Fruit fly (Drosophila melanogaster): ENCODE measurements around the gene ens.

- TF ChIP-seq CG34367 (tag; optimal IDR thresholded peaks at IDR 0.05): no peak
- no peak for TF ChIP-seq CG17806 (tag; optimal IDR thresholded peaks at IDR 0.05)
- no peak for TF ChIP-seq CG13204 (GFP tag; optimal IDR thresholded peaks at IDR 0.05)
- no peak for TF ChIP-seq fd96Ca (GFP tag; IDR thresholded peaks at IDR 0.05)
- no peak for TF ChIP-seq Pif1B (GFP tag; optimal IDR thresholded peaks at IDR 0.05)
- TF ChIP-seq CG8159 (tag; optimal IDR thresholded peaks at IDR 0.05): no peak
These were observed 10.9 kb upstream of the ens start for dm6 chr3L:4145229-4145628.
